Worm (Caenorhabditis elegans): ENCODE results near the gene lact-4.

ce11 chrII:8479337-8479736, 941 bp downstream of the lact-4 start:
- TF ChIP-seq tbx-2 (tag; optimal IDR thresholded peaks at IDR 0.05), result no peak
- TF ChIP-seq ztf-11 (tag; optimal IDR thresholded peaks at IDR 0.05), result no peak
- peak; percentile 20 for TF ChIP-seq pha-4 (tag; optimal IDR thresholded peaks at IDR 0.05)
- TF ChIP-seq fos-1 (tag; optimal IDR thresholded peaks at IDR 0.05), result no peak
- no peak for TF ChIP-seq mdl-1 (tag; optimal IDR thresholded peaks at IDR 0.05)
